Fruit fly (Drosophila melanogaster) whole organism, embryonic: Measurements from ENCODE around the gene Ykt6.

Source experiments
- Atf6 ChIP-seq: fragments of 200-800 bp; sonication (Bioruptor generic); IDR thresholded peaks from 2 replicates; pipeline ENCODE4 v1.3.6; 2022; ENCODE audit warnings: missing biosample characterization, missing genetic modification characterization
- BtbVII ChIP-seq: fragments of 200-800 bp; sonication (Bioruptor generic); optimal IDR thresholded peaks from 3 replicates; lab custom pipeline; 2017; ENCODE audit warnings: missing biosample characterization, mild to moderate bottlenecking, missing genetic modification characterization
- CG10366 ChIP-seq: fragments of 200-800 bp; sonication (Bioruptor generic); IDR thresholded peaks from 2 replicates; pipeline ENCODE4 v1.3.6; 2022; ENCODE audit warnings: missing biosample characterization, missing genetic modification characterization
- CG11560 ChIP-seq: fragments of 200-800 bp; sonication (Bioruptor generic); IDR thresholded peaks from 3 replicates; pipeline ENCODE4 v1.3.6; 2022; ENCODE audit warnings: missing biosample characterization, missing genetic modification characterization
- CG1602 ChIP-seq: fragments of 200-800 bp; sonication (Bioruptor generic); optimal IDR thresholded peaks from 3 replicates; lab custom pipeline; 2016; ENCODE audit warnings: missing biosample characterization, missing genetic modification characterization
- CG16813 ChIP-seq: fragments of 200-800 bp; sonication (Bioruptor generic); IDR thresholded peaks from 3 replicates; pipeline ENCODE4 v1.3.6; 2022; ENCODE audit warnings: missing biosample characterization, missing genetic modification characterization; ENCODE audit not compliant: partially characterized antibody
- CG18262 ChIP-seq: fragments of 200-800 bp; optimal IDR thresholded peaks from 3 replicates; lab custom pipeline; 2019; ENCODE audit warnings: missing biosample characterization, mild to moderate bottlenecking, missing genetic modification characterization, moderate library complexity
- CG18764 ChIP-seq: fragments of 200-800 bp; sonication (Bioruptor generic); optimal IDR thresholded peaks from 3 replicates; lab custom pipeline; 2016; ENCODE audit warnings: missing biosample characterization, missing genetic modification characterization
- CG2116 ChIP-seq: fragments of 200-800 bp; sonication (Bioruptor generic); optimal IDR thresholded peaks from 3 replicates; lab custom pipeline; 2018; ENCODE audit warnings: missing biosample characterization, mild to moderate bottlenecking, missing genetic modification characterization
- CG2120 ChIP-seq: fragments of 200-800 bp; sonication (Bioruptor generic); optimal IDR thresholded peaks from 3 replicates; lab custom pipeline; 2016; ENCODE audit warnings: missing biosample characterization, missing genetic modification characterization
- CG31224 ChIP-seq: fragments of 200-800 bp; sonication (Bioruptor generic); IDR thresholded peaks from 2 replicates; pipeline ENCODE4 v1.3.6; 2022; ENCODE audit warnings: missing biosample characterization, missing genetic modification characterization
- CG31365 ChIP-seq: fragments of 200-800 bp; sonication (Bioruptor generic); optimal IDR thresholded peaks from 2 replicates; lab custom pipeline; 2018; ENCODE audit warnings: missing biosample characterization, mild to moderate bottlenecking, missing genetic modification characterization
- CG31441 ChIP-seq: fragments of 200-800 bp; sonication (Bioruptor generic); IDR thresholded peaks from 2 replicates; pipeline ENCODE4 v1.3.6; 2022; ENCODE audit warnings: missing biosample characterization, missing genetic modification characterization
- CG3163 ChIP-seq: fragments of 200-800 bp; sonication (Bioruptor generic); optimal IDR thresholded peaks from 3 replicates; lab custom pipeline; 2016; ENCODE audit warnings: missing biosample characterization, missing genetic modification characterization
- CG3847 ChIP-seq: fragments of 200-800 bp; sonication (Bioruptor generic); IDR thresholded peaks from 2 replicates; pipeline ENCODE4 v1.3.6; 2022; ENCODE audit warnings: missing biosample characterization, missing genetic modification characterization
- CG3995 ChIP-seq: fragments of 200-800 bp; sonication (Bioruptor generic); optimal IDR thresholded peaks from 3 replicates; lab custom pipeline; 2016; ENCODE audit warnings: missing biosample characterization, missing genetic modification characterization
- CkIIα-i1 ChIP-seq: fragments of 200-800 bp; sonication (Bioruptor generic); IDR thresholded peaks from 2 replicates; pipeline ENCODE4 v1.3.6; 2022; ENCODE audit warnings: missing biosample characterization, missing genetic modification characterization
- D19A ChIP-seq: fragments of 200-800 bp; optimal IDR thresholded peaks from 3 replicates; lab custom pipeline; 2019; ENCODE audit warnings: missing biosample characterization, mild to moderate bottlenecking, missing genetic modification characterization, moderate library complexity
- Doc3 ChIP-seq: fragments of 200-800 bp; sonication (Bioruptor generic); IDR thresholded peaks from 3 replicates; pipeline ENCODE4 v1.3.6; 2022; ENCODE audit warnings: missing biosample characterization, missing genetic modification characterization; ENCODE audit not compliant: partially characterized antibody
- Dref ChIP-seq: fragments of 200-800 bp; sonication (Bioruptor generic); IDR thresholded peaks from 2 replicates; pipeline ENCODE4 v1.3.6; 2022; ENCODE audit warnings: missing biosample characterization, missing genetic modification characterization
- Ets97D ChIP-seq: fragments of 200-800 bp; sonication (Bioruptor generic); optimal IDR thresholded peaks from 3 replicates; lab custom pipeline; 2016; ENCODE audit warnings: missing biosample characterization, missing genetic modification characterization
- HLH3B ChIP-seq: fragments of 200-800 bp; sonication (Bioruptor generic); IDR thresholded peaks from 2 replicates; pipeline ENCODE4 v1.3.6; 2022; ENCODE audit warnings: missing biosample characterization, missing genetic modification characterization
- Rfx ChIP-seq: fragments of 200-800 bp; sonication (Bioruptor generic); IDR thresholded peaks from 2 replicates; pipeline ENCODE4 v1.3.6; 2022; ENCODE audit warnings: missing biosample characterization, missing genetic modification characterization
- Sin3A ChIP-seq: fragments of >200 bp; optimal IDR thresholded peaks from 2 replicates; lab custom pipeline; 2018
- Sox102F ChIP-seq: fragments of 200-800 bp; sonication (Bioruptor generic); optimal IDR thresholded peaks from 2 replicates; lab custom pipeline; 2018; ENCODE audit warnings: missing biosample characterization, mild to moderate bottlenecking, missing genetic modification characterization, moderate library complexity
- Sry-δ ChIP-seq: fragments of 200-800 bp; sonication (Bioruptor generic); optimal IDR thresholded peaks from 2 replicates; lab custom pipeline; 2016; ENCODE audit warnings: missing biosample characterization, missing genetic modification characterization
- Taf1 ChIP-seq: fragments of 200-800 bp; sonication (Bioruptor generic); IDR thresholded peaks from 2 replicates; pipeline ENCODE4 v1.3.6; 2022; ENCODE audit warnings: missing biosample characterization, missing genetic modification characterization
- Vsx1 ChIP-seq: fragments of 200-800 bp; sonication (Bioruptor generic); optimal IDR thresholded peaks from 2 replicates; lab custom pipeline; 2017; ENCODE audit warnings: missing biosample characterization, mild to moderate bottlenecking, missing genetic modification characterization, missing genetic modification reagents
- amos ChIP-seq: fragments of 200-800 bp; sonication (Bioruptor generic); IDR thresholded peaks from 2 replicates; pipeline ENCODE4 v1.3.6; 2022; ENCODE audit warnings: missing biosample characterization, missing genetic modification characterization; ENCODE audit not compliant: partially characterized antibody
- ara ChIP-seq: fragments of 200-800 bp; sonication (Bioruptor generic); IDR thresholded peaks from 2 replicates; pipeline ENCODE4 v1.3.6; 2022; ENCODE audit warnings: missing biosample characterization, missing genetic modification characterization
- br ChIP-seq: fragments of >200 bp; optimal IDR thresholded peaks from 2 replicates; lab custom pipeline; 2017
- chm ChIP-seq: fragments of 200-800 bp; sonication (Bioruptor generic); IDR thresholded peaks from 2 replicates; pipeline ENCODE4 v1.3.6; 2022; ENCODE audit warnings: missing biosample characterization, missing genetic modification characterization
- dan ChIP-seq: fragments of 200-800 bp; sonication (Bioruptor generic); IDR thresholded peaks from 2 replicates; pipeline ENCODE4 v1.3.6; 2022; ENCODE audit warnings: missing biosample characterization, missing genetic modification characterization
- jigr1 ChIP-seq: fragments of 200-800 bp; sonication (Bioruptor generic); IDR thresholded peaks from 3 replicates; pipeline ENCODE4 v1.3.6; 2022; ENCODE audit warnings: missing biosample characterization, missing genetic modification characterization
- nom ChIP-seq: fragments of 200-800 bp; sonication (Bioruptor generic); optimal IDR thresholded peaks from 2 replicates; lab custom pipeline; 2017; ENCODE audit warnings: missing biosample characterization, missing genetic modification characterization, mild to moderate bottlenecking, moderate library complexity, missing genetic modification reagents
- otp ChIP-seq: fragments of 200-800 bp; sonication (Bioruptor generic); IDR thresholded peaks from 3 replicates; pipeline ENCODE4, ENCODE4 v1.3.6; 2022; ENCODE audit warnings: missing biosample characterization, missing genetic modification characterization
- pan ChIP-seq, 4 experiments: fragments of >200 bp in 3 of 4; fragments of 200-800 bp in 1 of 4; sonication (Bioruptor generic) in 1 of 4; optimal IDR thresholded peaks in 3 of 4; IDR thresholded peaks in 1 of 4; 2 replicates each; pipeline versions ENCODE4 v1.3.6 to Lab custom; 2017 to 2022; ENCODE audit warnings: missing biosample characterization in 2 of 4, missing genetic modification characterization in 2 of 4, mixed read lengths in 1 of 4
- rib ChIP-seq: fragments of 200-800 bp; sonication (Bioruptor generic); IDR thresholded peaks from 2 replicates; pipeline ENCODE4 v1.3.6; 2022; ENCODE audit warnings: missing biosample characterization, missing genetic modification characterization
- row ChIP-seq: fragments of 200-800 bp; sonication (Bioruptor generic); IDR thresholded peaks from 3 replicates; pipeline ENCODE4 v1.3.6; 2022; ENCODE audit warnings: missing biosample characterization, missing genetic modification characterization
- slbo ChIP-seq: fragments of 200-800 bp; sonication (Bioruptor generic); IDR thresholded peaks from 2 replicates; pipeline ENCODE4 v1.3.6; 2022; ENCODE audit warnings: missing biosample characterization, missing genetic modification characterization
- sna ChIP-seq: fragments of 200-800 bp; sonication (Bioruptor generic); IDR thresholded peaks from 2 replicates; pipeline ENCODE4 v1.3.6; 2022; ENCODE audit warnings: missing biosample characterization, missing genetic modification characterization; ENCODE audit not compliant: partially characterized antibody
- so ChIP-seq: fragments of 200-800 bp; sonication (Bioruptor generic); IDR thresholded peaks from 3 replicates; pipeline ENCODE4 v1.3.6; 2022; ENCODE audit warnings: missing biosample characterization, missing genetic modification characterization
- sqz ChIP-seq: fragments of 200-800 bp; sonication (Bioruptor generic); optimal IDR thresholded peaks from 3 replicates; lab custom pipeline; 2018; ENCODE audit warnings: missing biosample characterization, mild to moderate bottlenecking, missing genetic modification characterization
- ssp ChIP-seq: fragments of 200-800 bp; sonication (Bioruptor generic); IDR thresholded peaks from 2 replicates; pipeline ENCODE4 v1.3.6; 2022; ENCODE audit warnings: missing biosample characterization, missing genetic modification characterization
- tap ChIP-seq: fragments of 200-800 bp; optimal IDR thresholded peaks from 3 replicates; lab custom pipeline; 2019; ENCODE audit warnings: missing biosample characterization, mild to moderate bottlenecking, missing genetic modification characterization, moderate library complexity
- unc-4 ChIP-seq: fragments of 200-800 bp; sonication (Bioruptor generic); IDR thresholded peaks from 2 replicates; pipeline ENCODE4 v1.3.6; 2022; ENCODE audit warnings: missing biosample characterization, missing genetic modification characterization; ENCODE audit not compliant: partially characterized antibody
- zfh1 ChIP-seq: fragments of 200-800 bp; sonication (Bioruptor generic); IDR thresholded peaks from 3 replicates; pipeline ENCODE4 v1.3.6; 2022; ENCODE audit warnings: missing biosample characterization, missing genetic modification characterization

Ykt6 gene

dm6 chrX:7944772-7945722, 24.8 kb downstream of the Ykt6 start (continued):
- TF ChIP-seq Taf1 (GFP tag; lab: Robert Waterston, UW), result peak; percentile 11; the same call in 1 of the 2 replicates
- TF ChIP-seq jigr1 (GFP tag; lab: Robert Waterston, UW), result no peak
- TF ChIP-seq Atf6 (GFP tag; lab: Robert Waterston, UW), result no peak
- TF ChIP-seq unc-4 (GFP tag; lab: Robert Waterston, UW), result no peak
- peak; percentile 41 for TF ChIP-seq CG31441 (GFP tag; lab: Robert Waterston, UW)
- TF ChIP-seq CG18764 (GFP tag; lab: Kevin White, UChicago), result no peak
- TF ChIP-seq CkIIα-i1 (GFP tag; lab: Robert Waterston, UW), result no peak
- TF ChIP-seq CG2120, result peak; percentile 48
- peak; percentile 37 for TF ChIP-seq D19A (tag; lab: Kevin White, UChicago)

- TF ChIP-seq CG10366 (GFP tag; lab: Robert Waterston, UW), result peak; percentile 92
- peak; percentile 69 for TF ChIP-seq CG16813 (GFP tag; lab: Robert Waterston, UW)
- peak; percentile 66; the same call in 1 of the 3 replicates for TF ChIP-seq so (GFP tag; lab: Robert Waterston, UW)
- TF ChIP-seq Dref (GFP tag; lab: Robert Waterston, UW), result peak; percentile 73
- peak; percentile 65 for TF ChIP-seq Rfx (GFP tag; lab: Robert Waterston, UW)
- TF ChIP-seq ara (GFP tag; lab: Robert Waterston, UW), result 0 out of 2 replicates have a peak, but pooled peaks have one; percentile 25
- TF ChIP-seq rib (GFP tag; lab: Robert Waterston, UW), result peak; percentile 56; the same call in 1 of the 2 replicates
- peak; percentile 61 for TF ChIP-seq row (GFP tag; lab: Robert Waterston, UW)
- no peak for TF ChIP-seq CG1602 (GFP tag; lab: Kevin White, UChicago)
- TF ChIP-seq tap (tag; lab: Kevin White, UChicago), result no peak
- peak; percentile 58 for TF ChIP-seq sqz (GFP tag; lab: Kevin White, UChicago)
- peak; percentile 49 for TF ChIP-seq CG3995
- no peak for TF ChIP-seq Sox102F (GFP tag; lab: Kevin White, UChicago)
- TF ChIP-seq CG31224 (GFP tag; lab: Robert Waterston, UW), result no peak
- no peak for TF ChIP-seq pan (optimal IDR thresholded peaks at IDR 0.05; lab: Kevin White, UChicago)
- TF ChIP-seq pan (GFP tag; optimal IDR thresholded peaks at IDR 0.05 in 1 of 2, IDR thresholded peaks at IDR 0.05 in 1 of 2), result no peak
- TF ChIP-seq CG2116 (GFP tag; lab: Kevin White, UChicago), result peak; percentile 42
- peak; percentile 34 for TF ChIP-seq CG3163 (GFP tag; lab: Kevin White, UChicago)
- peak; percentile 19 for TF ChIP-seq CG18262 (tag; lab: Kevin White, UChicago)
- no peak for TF ChIP-seq HLH3B (GFP tag; lab: Robert Waterston, UW)
- peak; percentile 32; the same call in 1 of the 2 replicates for TF ChIP-seq CG3847 (GFP tag; lab: Robert Waterston, UW)
- TF ChIP-seq ssp (GFP tag; lab: Robert Waterston, UW), result no peak
- no peak for TF ChIP-seq Sin3A (lab: Kevin White, UChicago)
- peak; percentile 69 for TF ChIP-seq sna
- TF ChIP-seq nom (GFP tag; lab: Kevin White, UChicago), result peak; percentile 96
- peak; percentile 78 for TF ChIP-seq Doc3
- TF ChIP-seq zfh1 (GFP tag; lab: Robert Waterston, UW), result 0 out of 3 replicates have a peak, but pooled peaks have one; percentile 25
- TF ChIP-seq dan (GFP tag; lab: Robert Waterston, UW), result no peak
- TF ChIP-seq CG31365 (tag; lab: Kevin White, UChicago), result no peak
- peak; percentile 39 for TF ChIP-seq BtbVII (GFP tag; lab: Kevin White, UChicago)
- 0 out of 2 replicates have a peak, but pooled peaks have one; percentile 33 for TF ChIP-seq slbo
- peak; percentile 33; the same call in 1 of the 2 replicates for TF ChIP-seq chm (GFP tag; lab: Robert Waterston, UW)
- TF ChIP-seq Vsx1 (GFP tag; lab: Kevin White, UChicago), result no peak
- peak; percentile 48 for TF ChIP-seq Sry-δ (GFP tag; lab: Kevin White, UChicago)
- no peak for TF ChIP-seq Ets97D (GFP tag; lab: Kevin White, UChicago)
- TF ChIP-seq amos (GFP tag; lab: Robert Waterston, UW), result peak; percentile 75
- TF ChIP-seq otp, result 0 out of 3 replicates have a peak, but pooled peaks have one; percentile 34
- TF ChIP-seq br (lab: Kevin White, UChicago), result no peak
- no peak for TF ChIP-seq CG11560 (tag; lab: Robert Waterston, UW)
Observed at dm6 chrX:7946858-7947313, 26.7 kb downstream of the Ykt6 start, which contains the start of gene orion. Gene orion, minus strand, starts transcription at chrX:7946908.
